Fruit fly (Drosophila melanogaster) whole organism, adult: ENCODE results near the gene CG2540.

Source experiments
- CG11617 ChIP-seq: fragments of 200-800 bp; sonication (Bioruptor generic); optimal IDR thresholded peaks from 2 replicates; lab custom pipeline; 2017; ENCODE audit warnings: mild to moderate bottlenecking, missing biosample characterization, missing genetic modification reagents, missing genetic modification characterization
- CG12768 ChIP-seq: fragments of 200-800 bp; sonication (Bioruptor generic); optimal IDR thresholded peaks from 2 replicates; lab custom pipeline; 2017; ENCODE audit warnings: missing biosample characterization, missing genetic modification characterization, mild to moderate bottlenecking, moderate library complexity, missing genetic modification reagents
- CG14711 ChIP-seq: fragments of 200-800 bp; sonication (Bioruptor generic); optimal IDR thresholded peaks from 2 replicates; lab custom pipeline; 2018; ENCODE audit warnings: missing biosample characterization, mild to moderate bottlenecking, missing genetic modification characterization, moderate library complexity
- CG33017 ChIP-seq: fragments of 200-800 bp; sonication (Bioruptor generic); optimal IDR thresholded peaks from 2 replicates; lab custom pipeline; 2018; ENCODE audit warnings: missing biosample characterization, mild to moderate bottlenecking, missing genetic modification characterization, moderate library complexity
- CG5204 ChIP-seq: fragments of 200-800 bp; sonication (Bioruptor generic); optimal IDR thresholded peaks from 2 replicates; lab custom pipeline; 2016; ENCODE audit warnings: missing biosample characterization, missing genetic modification characterization
- CG7101 ChIP-seq: fragments of 200-800 bp; sonication (Bioruptor generic); optimal IDR thresholded peaks from 2 replicates; lab custom pipeline; 2018; ENCODE audit warnings: missing biosample characterization, mild to moderate bottlenecking, missing genetic modification characterization, moderate library complexity
- Clk ChIP-seq: fragments of 200-800 bp; sonication (Bioruptor generic); optimal IDR thresholded peaks from 2 replicates; lab custom pipeline; 2017; ENCODE audit warnings: missing biosample characterization, missing genetic modification characterization
- Crg-1 ChIP-seq: fragments of 200-800 bp; sonication (Bioruptor generic); optimal IDR thresholded peaks from 2 replicates; lab custom pipeline; 2016; ENCODE audit warnings: missing biosample characterization, missing genetic modification characterization
- Hr96 ChIP-seq: fragments of 200-800 bp; sonication (Bioruptor generic); optimal IDR thresholded peaks from 2 replicates; lab custom pipeline; 2016; ENCODE audit warnings: missing biosample characterization, missing genetic modification characterization
- Mnt ChIP-seq: fragments of 200-800 bp; sonication (Bioruptor generic); optimal IDR thresholded peaks from 2 replicates; lab custom pipeline; 2016; ENCODE audit warnings: missing biosample characterization, mild to moderate bottlenecking, missing genetic modification characterization
- bab1 ChIP-seq: fragments of 200-800 bp; sonication (Bioruptor generic); optimal IDR thresholded peaks from 3 replicates; lab custom pipeline; 2019; ENCODE audit warnings: missing biosample characterization, mild to moderate bottlenecking, missing genetic modification characterization, moderate library complexity
- cic ChIP-seq: fragments of 200-800 bp; sonication (Bioruptor generic); optimal IDR thresholded peaks from 2 replicates; lab custom pipeline; 2017; ENCODE audit warnings: missing biosample characterization, mild to moderate bottlenecking, missing genetic modification characterization, moderate library complexity
- cnc ChIP-seq, 2 experiments: fragments of >200 bp; optimal IDR thresholded peaks; 2 replicates each; lab custom pipeline; 2017
- kay ChIP-seq: fragments of 200-800 bp; sonication (Bioruptor generic); peaks from one replicate; lab custom pipeline; 2016; ENCODE audit warnings: missing biosample characterization, missing genetic modification characterization, borderline replicate concordance
- ovo ChIP-seq: fragments of 200-800 bp; sonication (Bioruptor generic); optimal IDR thresholded peaks from 2 replicates; lab custom pipeline; 2016; ENCODE audit warnings: missing biosample characterization, missing genetic modification characterization
- pad ChIP-seq: fragments of 200-800 bp; sonication (Bioruptor generic); optimal IDR thresholded peaks from 3 replicates; lab custom pipeline; 2017; ENCODE audit warnings: missing biosample characterization, missing genetic modification characterization, mild to moderate bottlenecking, moderate library complexity, missing genetic modification reagents
- tj ChIP-seq: fragments of 200-800 bp; sonication (Bioruptor generic); optimal IDR thresholded peaks from 3 replicates; lab custom pipeline; 2017; ENCODE audit warnings: missing biosample characterization, mild to moderate bottlenecking, missing genetic modification characterization, moderate library complexity
- toe ChIP-seq: fragments of 200-800 bp; sonication (Bioruptor generic); optimal IDR thresholded peaks from 2 replicates; lab custom pipeline; 2016; ENCODE audit warnings: missing biosample characterization, missing genetic modification characterization

The CG2540 gene

dm6 chrX:12667008-12667407 is 37.3 kb downstream of the CG2540 start:
- TF ChIP-seq kay (GFP tag; lab: Kevin White, UChicago) (no peak), CG14711 (tag; lab: Kevin White, UChicago) (no peak), ovo (no peak), Clk (GFP tag; lab: Kevin White, UChicago) (no peak), Crg-1 (no peak), bab1 (GFP tag; lab: Kevin White, UChicago) (no peak)

DNA sequence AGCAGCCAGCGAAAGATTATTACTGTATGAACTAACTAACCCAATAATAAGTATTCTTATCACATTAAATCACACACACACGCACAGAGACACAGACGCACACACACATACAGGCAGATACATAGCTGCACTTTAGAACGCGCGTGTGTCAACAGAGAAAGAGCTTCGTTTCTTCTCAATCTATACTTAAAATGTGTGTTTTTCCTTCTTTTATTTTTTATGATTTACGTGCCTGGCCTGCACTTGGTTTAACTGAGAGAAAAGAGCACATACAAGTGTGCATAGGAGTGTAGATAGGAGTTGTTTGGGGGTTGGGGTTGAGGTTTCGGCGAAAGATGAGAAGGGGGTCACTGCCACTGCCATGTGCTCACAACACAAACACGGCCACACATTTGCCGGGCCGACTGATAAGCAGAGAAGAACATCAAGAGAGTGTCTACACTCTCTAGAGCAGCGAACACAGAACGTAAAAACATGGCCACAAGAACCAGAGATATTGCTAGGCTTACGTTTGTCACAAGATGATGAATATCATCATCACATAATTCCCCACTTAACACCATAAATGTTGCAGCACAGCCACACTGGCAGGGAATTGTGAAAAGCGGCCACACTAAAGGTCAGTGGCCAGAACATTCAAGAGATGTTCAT is 38.0 kb downstream of the CG2540 start:
- TF ChIP-seq ovo (peak; percentile 46), toe (no peak), CG33017 (tag; lab: Kevin White, UChicago) (peak; percentile 2), Hr96 (GFP tag; lab: Kevin White, UChicago) (no peak), CG7101 (tag; lab: Kevin White, UChicago) (peak; percentile 26), cnc (optimal IDR thresholded peaks at IDR 0.05; lab: Kevin White, UChicago) (no peak), pad (GFP tag; lab: Kevin White, UChicago) (peak; percentile 9), CG14711 (tag; lab: Kevin White, UChicago) (no peak), bab1 (GFP tag; lab: Kevin White, UChicago) (peak; percentile 3), CG12768 (peak; percentile 27), CG11617 (GFP tag; lab: Kevin White, UChicago) (peak; percentile 9), Clk (GFP tag; lab: Kevin White, UChicago) (peak; percentile 12), kay (GFP tag; lab: Kevin White, UChicago) (peak; percentile 87), cic (peak; percentile 75), Mnt (GFP tag; lab: Kevin White, UChicago) (peak; percentile 94)

dm6 chrX:12668723-12669122 is 39.0 kb downstream of the CG2540 start:
- TF ChIP-seq CG12768 (no peak), cic (peak; percentile 19), cnc (optimal IDR thresholded peaks at IDR 0.05; lab: Kevin White, UChicago) (no peak)

DNA sequence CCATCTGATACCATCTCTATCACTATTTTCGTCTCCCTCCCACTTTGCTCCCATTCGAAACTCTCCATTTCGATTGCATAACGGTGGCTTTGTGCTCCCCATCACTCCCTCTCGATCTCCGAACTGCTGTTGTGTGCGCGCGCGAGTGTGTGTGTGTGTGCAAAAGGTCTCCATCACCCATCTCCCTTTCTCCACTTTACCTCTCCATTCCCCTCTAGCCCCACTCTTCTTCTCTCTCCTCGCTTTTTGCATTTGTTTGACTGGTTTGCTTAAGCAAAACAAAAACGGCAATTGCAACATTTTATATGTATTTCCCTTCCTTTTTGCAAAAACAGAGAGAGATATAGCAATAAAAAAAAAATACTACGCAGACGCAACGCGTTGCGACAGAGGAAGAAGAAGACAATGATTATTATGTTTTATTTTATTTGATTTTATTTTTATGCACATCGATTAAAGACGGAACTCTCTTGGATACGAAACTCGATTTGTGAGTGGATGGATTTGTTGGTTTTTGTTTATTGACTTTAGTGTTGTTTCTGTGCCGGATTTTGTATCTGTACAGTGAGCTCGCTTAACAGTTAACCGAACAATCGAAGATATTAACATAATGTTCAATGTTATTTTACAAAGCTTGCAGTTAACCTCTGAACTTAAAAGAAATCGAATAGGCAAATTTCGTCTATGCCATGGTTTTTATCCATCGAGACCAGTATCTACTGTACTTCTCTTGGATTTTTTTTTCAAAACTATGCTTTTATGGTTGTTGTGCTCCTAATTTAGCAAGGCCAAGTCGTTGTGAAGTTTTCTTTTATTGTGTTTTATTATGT is 40.2 kb downstream of the CG2540 start:
- TF ChIP-seq bab1 (GFP tag; lab: Kevin White, UChicago) (peak; percentile 79), CG33017 (tag; lab: Kevin White, UChicago) (no peak), pad (GFP tag; lab: Kevin White, UChicago) (peak; percentile 87), CG14711 (tag; lab: Kevin White, UChicago) (peak; percentile 45), ovo (peak; percentile 27), CG7101 (tag; lab: Kevin White, UChicago) (peak; percentile 59)

DNA sequence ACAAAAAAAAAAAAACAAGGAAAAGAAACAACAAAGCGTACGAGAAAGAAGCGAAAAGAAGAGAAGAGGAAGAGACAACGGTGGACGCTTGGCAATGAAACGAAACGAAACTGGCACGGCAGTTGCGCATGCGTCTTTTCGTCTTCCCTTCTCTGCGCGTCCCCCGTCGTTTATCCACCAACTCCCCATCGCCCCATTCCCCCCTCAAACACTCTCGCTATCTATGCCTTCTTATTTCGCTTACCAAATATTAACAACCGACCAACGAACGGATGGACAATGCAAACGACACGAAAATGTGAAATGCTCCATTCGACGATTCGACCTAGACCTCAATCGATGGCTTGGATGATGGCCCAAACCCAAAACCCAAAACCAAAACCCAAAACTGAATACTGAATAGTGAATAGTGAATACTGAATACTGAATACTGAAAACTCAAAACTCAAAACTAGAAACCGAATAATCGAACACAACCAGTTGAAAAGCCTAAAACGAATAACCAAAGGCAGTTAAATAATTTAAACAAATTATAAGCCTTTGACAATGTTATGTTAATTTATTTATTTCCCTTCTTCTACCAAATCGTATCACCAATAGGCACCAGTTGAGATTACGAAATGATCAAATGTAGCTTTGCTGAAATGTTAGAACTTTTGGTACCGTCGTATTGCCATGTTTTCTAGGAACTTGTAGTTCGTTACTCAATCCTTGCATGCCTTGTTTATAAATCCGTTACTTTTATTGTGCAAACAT is 41.0 kb downstream of the CG2540 start:
- no peak for TF ChIP-seq tj (GFP tag; lab: Kevin White, UChicago)

- TF ChIP-seq Crg-1 (no peak), CG11617 (GFP tag; lab: Kevin White, UChicago) (no peak), CG12768 (no peak), bab1 (GFP tag; lab: Kevin White, UChicago) (no peak), kay (GFP tag; lab: Kevin White, UChicago) (peak; percentile 82), CG14711 (tag; lab: Kevin White, UChicago) (no peak), CG5204 (peak; percentile 24), ovo (peak; percentile 77), CG33017 (tag; lab: Kevin White, UChicago) (no peak), CG7101 (tag; lab: Kevin White, UChicago) (peak; percentile 55), tj (GFP tag; lab: Kevin White, UChicago) (no peak)
These were observed 42.9 kb downstream of the CG2540 start for dm6 chrX:12672317-12673172.
